Fruit fly (Drosophila melanogaster): Measurements from ENCODE around the gene Cyp9f3.

- TF ChIP-seq psq (optimal IDR thresholded peaks at IDR 0.05) (no peak), pan (optimal IDR thresholded peaks at IDR 0.05) (no peak), usp (GFP tag; optimal IDR thresholded peaks at IDR 0.05) (no peak)
Observed at dm6 chr3R:12411449-12411848, 12.7 kb upstream of the Cyp9f3 start.

Measured in whole organism.